Worm (Caenorhabditis elegans): ENCODE results near the gene irld-2.

DNA sequence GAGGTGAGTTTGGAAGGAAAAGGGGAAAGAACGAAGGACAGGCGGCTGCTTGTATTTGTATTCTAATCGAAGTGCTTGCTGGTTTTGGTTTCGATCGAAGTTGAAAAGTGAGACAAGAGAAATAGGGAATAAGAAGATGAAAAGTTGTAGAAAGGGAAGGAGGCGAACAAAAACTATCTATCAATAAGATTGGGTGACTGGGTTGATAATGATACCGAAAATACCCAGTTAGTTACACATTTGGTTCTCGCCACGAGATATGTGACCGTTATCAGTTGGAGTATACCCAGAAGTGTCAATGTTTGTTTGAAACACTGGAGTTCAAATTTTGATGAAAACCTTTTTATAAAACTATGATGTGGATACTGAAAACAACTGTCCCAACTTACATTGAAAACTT lies 26.6 kb downstream of the irld-2 start:
- TF ChIP-seq ama-1 (optimal IDR thresholded peaks at IDR 0.05) (no peak), aly-1 (tag; optimal IDR thresholded peaks at IDR 0.05) (no peak), hmbx-1 (tag; optimal IDR thresholded peaks at IDR 0.05) (no peak)
